Fruit fly (Drosophila melanogaster): ENCODE data around the gene Decay.

Decay gene

dm6 chr3R:16500919-16501851 is at the start of gene Decay:
Gene Decay, minus strand, starts transcription at chr3R:16501050.
- no peak for TF ChIP-seq EcR (GFP tag; optimal IDR thresholded peaks at IDR 0.05)
- peak; percentile 14 for TF ChIP-seq Pif1B (GFP tag; optimal IDR thresholded peaks at IDR 0.05)
- 0 out of 3 replicates have a peak, but pooled peaks have one; percentile 8 for TF ChIP-seq CG4496 (GFP tag; IDR thresholded peaks at IDR 0.05)
- peak; percentile 54 for TF ChIP-seq Pif1A (GFP tag; optimal IDR thresholded peaks at IDR 0.05)
- peak; percentile 34 for TF ChIP-seq Snoo (tag; optimal IDR thresholded peaks at IDR 0.05)
- no peak for TF ChIP-seq D1 (tag; optimal IDR thresholded peaks at IDR 0.05)
- peak; percentile 29 for TF ChIP-seq CG14655 (GFP tag; optimal IDR thresholded peaks at IDR 0.05)
- peak; percentile 37 for TF ChIP-seq CG8301 (tag; optimal IDR thresholded peaks at IDR 0.05)

- TF ChIP-seq CG14655 (GFP tag; optimal IDR thresholded peaks at IDR 0.05): no peak
- TF ChIP-seq Ets98B (GFP tag; IDR thresholded peaks at IDR 0.05): no peak
- no peak for TF ChIP-seq CG8159 (tag; optimal IDR thresholded peaks at IDR 0.05)
- TF ChIP-seq Pif1B (GFP tag; optimal IDR thresholded peaks at IDR 0.05): no peak
- no peak for TF ChIP-seq CG17806 (tag; optimal IDR thresholded peaks at IDR 0.05)
- TF ChIP-seq CG13204 (GFP tag; optimal IDR thresholded peaks at IDR 0.05): no peak
- TF ChIP-seq CG15710 (tag; optimal IDR thresholded peaks at IDR 0.05): no peak
Observed at dm6 chr3R:16545705-16546104, 44.9 kb upstream of the Decay start.

DNA sequence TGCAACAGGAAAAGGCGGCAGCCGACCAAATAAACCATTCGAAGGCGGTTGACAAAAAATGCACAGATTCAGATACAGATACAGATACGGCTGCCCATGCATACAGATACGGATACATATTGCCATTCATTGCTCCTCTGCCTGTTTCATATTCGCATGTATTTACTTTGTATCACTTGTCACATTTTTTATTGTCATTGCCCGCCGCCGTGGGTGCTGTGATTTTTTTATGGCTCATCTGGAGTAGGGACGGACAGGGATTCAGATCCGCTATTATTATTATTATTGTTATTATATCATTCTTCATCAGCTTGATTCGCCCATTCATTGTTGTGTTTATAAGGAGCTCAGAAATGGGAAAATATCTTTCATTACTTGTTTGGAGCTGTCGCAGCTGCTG is 41.7 kb upstream of the Decay start:
- no peak for TF ChIP-seq CG10348 (GFP tag; IDR thresholded peaks at IDR 0.05)
- TF ChIP-seq CG17806 (tag; optimal IDR thresholded peaks at IDR 0.05): no peak
- no peak for TF ChIP-seq CG8301 (tag; optimal IDR thresholded peaks at IDR 0.05)
- TF ChIP-seq EcR (GFP tag; optimal IDR thresholded peaks at IDR 0.05): peak; percentile 25
- TF ChIP-seq Pif1B (GFP tag; optimal IDR thresholded peaks at IDR 0.05): no peak
- TF ChIP-seq CG9948 (tag; optimal IDR thresholded peaks at IDR 0.05): no peak

dm6 chr3R:16541932-16542331 is 41.1 kb upstream of the Decay start:
- peak; percentile 44 for TF ChIP-seq CG14655 (GFP tag; optimal IDR thresholded peaks at IDR 0.05)
- peak; percentile 23 for TF ChIP-seq Pif1A (GFP tag; optimal IDR thresholded peaks at IDR 0.05)
- peak; percentile 44 for TF ChIP-seq CG15710 (tag; optimal IDR thresholded peaks at IDR 0.05)
- no peak for TF ChIP-seq Ets98B (GFP tag; IDR thresholded peaks at IDR 0.05)
- TF ChIP-seq CG9948 (tag; optimal IDR thresholded peaks at IDR 0.05): peak; percentile 40
- no peak for TF ChIP-seq CG4496 (GFP tag; IDR thresholded peaks at IDR 0.05)
- TF ChIP-seq CG10348 (GFP tag; IDR thresholded peaks at IDR 0.05): no peak
- peak; percentile 63 for TF ChIP-seq CG17806 (tag; optimal IDR thresholded peaks at IDR 0.05)
- TF ChIP-seq CG8301 (tag; optimal IDR thresholded peaks at IDR 0.05): peak; percentile 37
- TF ChIP-seq CG34367 (tag; optimal IDR thresholded peaks at IDR 0.05): peak; percentile 20
- peak; percentile 64 for TF ChIP-seq CG8159 (tag; optimal IDR thresholded peaks at IDR 0.05)

- no peak for TF ChIP-seq Pif1A (GFP tag; optimal IDR thresholded peaks at IDR 0.05)
- TF ChIP-seq CG34367 (tag; optimal IDR thresholded peaks at IDR 0.05): no peak
- no peak for TF ChIP-seq CG8159 (tag; optimal IDR thresholded peaks at IDR 0.05)
- no peak for TF ChIP-seq EcR (GFP tag; optimal IDR thresholded peaks at IDR 0.05)
- TF ChIP-seq Pif1B (GFP tag; optimal IDR thresholded peaks at IDR 0.05): no peak
- no peak for TF ChIP-seq D1 (tag; optimal IDR thresholded peaks at IDR 0.05)
- no peak for TF ChIP-seq CG13204 (GFP tag; optimal IDR thresholded peaks at IDR 0.05)
- no peak for TF ChIP-seq CG12605 (GFP tag; IDR thresholded peaks at IDR 0.05)
Observed at dm6 chr3R:16541293-16541692, 40.4 kb upstream of the Decay start.

dm6 chr3R:16538862-16539437 is 38.1 kb upstream of the Decay start:
- no peak for TF ChIP-seq EcR (GFP tag; optimal IDR thresholded peaks at IDR 0.05)
- no peak for TF ChIP-seq fd96Ca (GFP tag; IDR thresholded peaks at IDR 0.05)
- no peak for TF ChIP-seq CG8159 (tag; optimal IDR thresholded peaks at IDR 0.05)
- no peak for TF ChIP-seq CG17806 (tag; optimal IDR thresholded peaks at IDR 0.05)
- no peak for TF ChIP-seq CG14655 (GFP tag; optimal IDR thresholded peaks at IDR 0.05)
- TF ChIP-seq CG4496 (GFP tag; IDR thresholded peaks at IDR 0.05): no peak
- no peak for TF ChIP-seq CG12605 (GFP tag; IDR thresholded peaks at IDR 0.05)
- no peak for TF ChIP-seq rn (GFP tag; IDR thresholded peaks at IDR 0.05)
- no peak for TF ChIP-seq CG13204 (GFP tag; optimal IDR thresholded peaks at IDR 0.05)
- TF ChIP-seq Pif1A (GFP tag; optimal IDR thresholded peaks at IDR 0.05): no peak
- no peak for TF ChIP-seq Ets98B (GFP tag; IDR thresholded peaks at IDR 0.05)
- TF ChIP-seq CG8301 (tag; optimal IDR thresholded peaks at IDR 0.05): no peak
- TF ChIP-seq Snoo (tag; optimal IDR thresholded peaks at IDR 0.05): no peak
- TF ChIP-seq Pif1B (GFP tag; optimal IDR thresholded peaks at IDR 0.05): no peak
- TF ChIP-seq CG9948 (tag; optimal IDR thresholded peaks at IDR 0.05): no peak
- TF ChIP-seq CG34367 (tag; optimal IDR thresholded peaks at IDR 0.05): no peak
- no peak for TF ChIP-seq D1 (tag; optimal IDR thresholded peaks at IDR 0.05)

DNA sequence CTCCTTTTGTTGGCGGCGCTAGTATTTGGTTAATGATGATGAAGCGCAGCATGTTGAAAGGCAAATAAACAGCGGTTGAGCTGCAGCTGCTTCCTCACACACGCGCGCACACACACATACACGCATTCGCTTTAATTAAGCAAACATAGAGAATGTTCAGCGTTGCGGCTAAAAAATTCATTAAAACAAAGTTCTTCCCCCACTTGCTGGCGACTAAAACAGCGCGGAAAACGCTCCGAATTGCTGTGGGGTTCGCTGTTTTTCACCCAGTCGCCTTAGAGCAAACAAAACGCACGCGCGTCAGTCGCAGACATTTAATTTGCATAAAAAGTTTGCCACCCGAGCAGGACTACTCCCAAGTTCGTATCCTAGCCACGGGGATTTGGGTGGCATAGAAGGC is 36.5 kb upstream of the Decay start:
- no peak for TF ChIP-seq EcR (GFP tag; optimal IDR thresholded peaks at IDR 0.05)
- TF ChIP-seq CG12605 (GFP tag; IDR thresholded peaks at IDR 0.05): no peak
- no peak for TF ChIP-seq Ets98B (GFP tag; IDR thresholded peaks at IDR 0.05)
- TF ChIP-seq CG14655 (GFP tag; optimal IDR thresholded peaks at IDR 0.05): no peak
- no peak for TF ChIP-seq CG9948 (tag; optimal IDR thresholded peaks at IDR 0.05)
- TF ChIP-seq gl (tag; optimal IDR thresholded peaks at IDR 0.05): no peak
- no peak for TF ChIP-seq rn (GFP tag; IDR thresholded peaks at IDR 0.05)
- TF ChIP-seq fd96Ca (GFP tag; IDR thresholded peaks at IDR 0.05): no peak
- no peak for TF ChIP-seq Pif1B (GFP tag; optimal IDR thresholded peaks at IDR 0.05)
- no peak for TF ChIP-seq CG8159 (tag; optimal IDR thresholded peaks at IDR 0.05)
- no peak for TF ChIP-seq Pif1A (GFP tag; optimal IDR thresholded peaks at IDR 0.05)
- TF ChIP-seq CG13204 (GFP tag; optimal IDR thresholded peaks at IDR 0.05): no peak
- TF ChIP-seq CG34367 (tag; optimal IDR thresholded peaks at IDR 0.05): no peak
- no peak for TF ChIP-seq CG4496 (GFP tag; IDR thresholded peaks at IDR 0.05)
- TF ChIP-seq CG17806 (tag; optimal IDR thresholded peaks at IDR 0.05): no peak
- TF ChIP-seq CG8301 (tag; optimal IDR thresholded peaks at IDR 0.05): no peak
- no peak for TF ChIP-seq D1 (tag; optimal IDR thresholded peaks at IDR 0.05)
- no peak for TF ChIP-seq CG10348 (GFP tag; IDR thresholded peaks at IDR 0.05)
- no peak for TF ChIP-seq CG15710 (tag; optimal IDR thresholded peaks at IDR 0.05)
- no peak for TF ChIP-seq CG32121 (GFP tag; IDR thresholded peaks at IDR 0.05)

Data from whole organism, pupa.